Fruit fly (Drosophila melanogaster) whole organism, embryonic: ENCODE results near the gene CG13699.

Source experiments
- Abd-B ChIP-seq: fragments of 200-800 bp; sonication (Bioruptor generic); optimal IDR thresholded peaks from 2 replicates; lab custom pipeline; 2018; ENCODE audit warnings: missing biosample characterization, mild to moderate bottlenecking, missing genetic modification characterization, moderate library complexity
- CG11695 ChIP-seq: fragments of 200-800 bp; sonication (Bioruptor generic); IDR thresholded peaks from 3 replicates; pipeline ENCODE4 v1.3.6; 2022; ENCODE audit warnings: missing biosample characterization, missing genetic modification characterization
- CG12744 ChIP-seq: fragments of 200-800 bp; sonication (Bioruptor generic); optimal IDR thresholded peaks from 2 replicates; lab custom pipeline; 2016; ENCODE audit warnings: missing biosample characterization, missing genetic modification characterization
- CG14014 ChIP-seq: fragments of 200-800 bp; sonication (Bioruptor generic); IDR thresholded peaks from 2 replicates; pipeline ENCODE4 v1.3.6; 2022; ENCODE audit warnings: missing biosample characterization, missing genetic modification characterization
- CG15011 ChIP-seq: fragments of 200-800 bp; sonication (Bioruptor generic); optimal IDR thresholded peaks from 3 replicates; lab custom pipeline; 2018; ENCODE audit warnings: missing biosample characterization, mild to moderate bottlenecking, missing genetic modification characterization
- CG15073 ChIP-seq: fragments of 200-800 bp; sonication (Bioruptor generic); optimal IDR thresholded peaks from 2 replicates; lab custom pipeline; 2016; ENCODE audit warnings: missing biosample characterization, missing genetic modification characterization
- CG15514 ChIP-seq: fragments of 200-800 bp; sonication (Bioruptor generic); optimal IDR thresholded peaks from 3 replicates; lab custom pipeline; 2017; ENCODE audit warnings: missing biosample characterization, missing genetic modification characterization, mild to moderate bottlenecking, moderate library complexity, missing genetic modification reagents
- CG1647 ChIP-seq: fragments of 200-800 bp; sonication (Bioruptor generic); optimal IDR thresholded peaks from 3 replicates; lab custom pipeline; 2016; ENCODE audit warnings: missing biosample characterization, missing genetic modification characterization
- CG16815 ChIP-seq: fragments of 200-800 bp; sonication (Bioruptor generic); optimal IDR thresholded peaks from 3 replicates; lab custom pipeline; 2017; ENCODE audit warnings: missing biosample characterization, mild to moderate bottlenecking, missing genetic modification characterization
- CG17328 ChIP-seq: fragments of 200-800 bp; sonication (Bioruptor generic); IDR thresholded peaks from 2 replicates; pipeline ENCODE4 v1.3.6; 2022; ENCODE audit warnings: missing biosample characterization, missing genetic modification characterization
- CG18011 ChIP-seq: fragments of 200-800 bp; sonication (Bioruptor generic); optimal IDR thresholded peaks from 2 replicates; lab custom pipeline; 2017; ENCODE audit warnings: missing biosample characterization, missing genetic modification characterization, mild to moderate bottlenecking, moderate library complexity, missing genotype
- CG18262 ChIP-seq: fragments of 200-800 bp; optimal IDR thresholded peaks from 3 replicates; lab custom pipeline; 2019; ENCODE audit warnings: missing biosample characterization, mild to moderate bottlenecking, missing genetic modification characterization, moderate library complexity
- CG30020 ChIP-seq: fragments of 200-800 bp; optimal IDR thresholded peaks from 2 replicates; lab custom pipeline; 2019; ENCODE audit warnings: missing biosample characterization, mild to moderate bottlenecking, missing genetic modification characterization, moderate library complexity
- CG3407 ChIP-seq: fragments of 200-800 bp; sonication (Bioruptor generic); optimal IDR thresholded peaks from 2 replicates; lab custom pipeline; 2018; ENCODE audit warnings: missing biosample characterization, mild to moderate bottlenecking, missing genetic modification characterization
- CG4424 ChIP-seq: fragments of 200-800 bp; sonication (Bioruptor generic); optimal IDR thresholded peaks from 3 replicates; lab custom pipeline; 2016; ENCODE audit warnings: missing biosample characterization, missing genetic modification characterization
- CG7372 ChIP-seq: fragments of 200-800 bp; sonication (Bioruptor generic); IDR thresholded peaks from 2 replicates; pipeline ENCODE4 v1.3.6; 2022; ENCODE audit warnings: missing biosample characterization, missing genetic modification characterization
- CG7963 ChIP-seq: fragments of 200-800 bp; sonication (Bioruptor generic); IDR thresholded peaks from 3 replicates; pipeline ENCODE4 v1.3.6; 2022; ENCODE audit warnings: missing biosample characterization, missing genetic modification characterization; ENCODE audit not compliant: partially characterized antibody
- CHES-1-like ChIP-seq: fragments of 200-800 bp; sonication (Bioruptor generic); optimal IDR thresholded peaks from 2 replicates; lab custom pipeline; 2016; ENCODE audit warnings: missing biosample characterization, missing genetic modification characterization
- CoRest ChIP-seq: fragments of 200-800 bp; sonication (Bioruptor generic); optimal IDR thresholded peaks from 3 replicates; lab custom pipeline; 2018; ENCODE audit warnings: missing biosample characterization, mild to moderate bottlenecking, missing genetic modification characterization, moderate library complexity
- D19A ChIP-seq: fragments of 200-800 bp; optimal IDR thresholded peaks from 3 replicates; lab custom pipeline; 2019; ENCODE audit warnings: missing biosample characterization, mild to moderate bottlenecking, missing genetic modification characterization, moderate library complexity
- Dad ChIP-seq: fragments of 200-800 bp; sonication (Bioruptor generic); optimal IDR thresholded peaks from 3 replicates; lab custom pipeline; 2016; ENCODE audit warnings: missing biosample characterization, missing genetic modification characterization
- Doc2 ChIP-seq: fragments of 200-800 bp; sonication (Bioruptor generic); IDR thresholded peaks from 2 replicates; pipeline ENCODE4 v1.3.6; 2022; ENCODE audit warnings: missing biosample characterization, missing genetic modification characterization
- Eip74EF ChIP-seq, 2 experiments: fragments of 200-800 bp in 1 of 2; fragments of >200 bp in 1 of 2; sonication (Bioruptor generic) in 1 of 2; optimal IDR thresholded peaks; 2 replicates each; lab custom pipeline; 2017 to 2019; ENCODE audit warnings: missing biosample characterization in 2 of 2, missing genetic modification characterization in 2 of 2, mild to moderate bottlenecking in 1 of 2, moderate library complexity in 1 of 2
- Fer1 ChIP-seq: fragments of 200-800 bp; sonication (Bioruptor generic); optimal IDR thresholded peaks from 2 replicates; lab custom pipeline; 2017; ENCODE audit warnings: missing biosample characterization, mild to moderate bottlenecking, missing genetic modification characterization
- GATAe ChIP-seq: fragments of 200-800 bp; sonication (Bioruptor generic); conservative IDR thresholded peaks from 2 replicates; pipeline ENCODE4 v1.3.6; 2022; ENCODE audit warnings: missing biosample characterization, missing genetic modification characterization
- HmgZ ChIP-seq: fragments of 200-800 bp; sonication (Bioruptor generic); optimal IDR thresholded peaks from 2 replicates; lab custom pipeline; 2018; ENCODE audit warnings: missing biosample characterization, mild to moderate bottlenecking, missing genetic modification characterization
- Hr51 ChIP-seq, 2 experiments: fragments of 200-800 bp; sonication (Bioruptor generic); optimal IDR thresholded peaks; 2 replicates in 1 of 2; 3 replicates in 1 of 2; lab custom pipeline; 2016 to 2018; ENCODE audit warnings: missing biosample characterization in 2 of 2, missing genetic modification characterization in 2 of 2, mild to moderate bottlenecking in 1 of 2, moderate library complexity in 1 of 2
- Lhr ChIP-seq: fragments of 200-800 bp; sonication (Bioruptor generic); optimal IDR thresholded peaks from 3 replicates; lab custom pipeline; 2017; ENCODE audit warnings: mild to moderate bottlenecking, missing biosample characterization, missing genetic modification reagents, missing genetic modification characterization
- Mrtf ChIP-seq: fragments of 200-800 bp; sonication (Bioruptor generic); IDR thresholded peaks from 3 replicates; pipeline ENCODE4 v1.3.6; 2022; ENCODE audit warnings: missing biosample characterization, missing genetic modification characterization
- NC2α ChIP-seq: fragments of 200-800 bp; sonication (Bioruptor generic); optimal IDR thresholded peaks from 2 replicates; lab custom pipeline; 2016; ENCODE audit warnings: missing biosample characterization, missing genetic modification characterization
- NfI ChIP-seq: fragments of 200-800 bp; sonication (Bioruptor generic); optimal IDR thresholded peaks from 3 replicates; lab custom pipeline; 2018; ENCODE audit warnings: missing biosample characterization, mild to moderate bottlenecking, missing genetic modification characterization, moderate library complexity
- Oli ChIP-seq: fragments of 200-800 bp; sonication (Bioruptor generic); optimal IDR thresholded peaks from 2 replicates; lab custom pipeline; 2018; ENCODE audit warnings: missing biosample characterization, mild to moderate bottlenecking, missing genetic modification characterization, moderate library complexity
- Ravus ChIP-seq: fragments of 200-800 bp; sonication (Bioruptor generic); IDR thresholded peaks from 2 replicates; pipeline ENCODE4 v1.3.6; 2022; ENCODE audit warnings: missing biosample characterization, missing genetic modification characterization
- Sin3A ChIP-seq: fragments of >200 bp; optimal IDR thresholded peaks from 2 replicates; lab custom pipeline; 2018
- Sox102F ChIP-seq: fragments of 200-800 bp; sonication (Bioruptor generic); optimal IDR thresholded peaks from 2 replicates; lab custom pipeline; 2018; ENCODE audit warnings: missing biosample characterization, mild to moderate bottlenecking, missing genetic modification characterization, moderate library complexity
- aop ChIP-seq: fragments of 200-800 bp; sonication (Bioruptor generic); IDR thresholded peaks from 2 replicates; pipeline ENCODE4 v1.3.6; 2022; ENCODE audit warnings: missing biosample characterization, missing genetic modification characterization
- cwo ChIP-seq: fragments of 200-800 bp; sonication (Bioruptor generic); optimal IDR thresholded peaks from 3 replicates; lab custom pipeline; 2017; ENCODE audit warnings: missing biosample characterization, missing genetic modification characterization, mild to moderate bottlenecking, moderate library complexity, missing genetic modification reagents
- eyg ChIP-seq: fragments of 200-800 bp; sonication (Bioruptor generic); optimal IDR thresholded peaks from 3 replicates; lab custom pipeline; 2016; ENCODE audit warnings: missing biosample characterization, missing genetic modification characterization
- ind ChIP-seq: fragments of 200-800 bp; sonication (Bioruptor generic); optimal IDR thresholded peaks from 3 replicates; lab custom pipeline; 2016; ENCODE audit warnings: missing biosample characterization, missing genetic modification characterization
- maf-S ChIP-seq: fragments of 200-800 bp; sonication (Bioruptor generic); optimal IDR thresholded peaks from 2 replicates; lab custom pipeline; 2016; ENCODE audit warnings: missing biosample characterization, missing genetic modification characterization
- mirr ChIP-seq: fragments of 200-800 bp; sonication (Bioruptor generic); optimal IDR thresholded peaks from 3 replicates; lab custom pipeline; 2018; ENCODE audit warnings: missing biosample characterization, mild to moderate bottlenecking, missing genetic modification characterization
- pho ChIP-seq: fragments of 200-800 bp; sonication (Bioruptor generic); optimal IDR thresholded peaks from 2 replicates; lab custom pipeline; 2016; ENCODE audit warnings: missing biosample characterization, missing genetic modification characterization
- row ChIP-seq: fragments of 200-800 bp; sonication (Bioruptor generic); IDR thresholded peaks from 3 replicates; pipeline ENCODE4 v1.3.6; 2022; ENCODE audit warnings: missing biosample characterization, missing genetic modification characterization
- sens-2 ChIP-seq: fragments of 200-800 bp; sonication (Bioruptor generic); IDR thresholded peaks from 2 replicates; pipeline ENCODE4 v1.3.6; 2022; ENCODE audit warnings: missing biosample characterization, missing genetic modification characterization
- shn ChIP-seq: fragments of 200-800 bp; sonication (Bioruptor generic); optimal IDR thresholded peaks from 3 replicates; lab custom pipeline; 2016; ENCODE audit warnings: missing biosample characterization, missing genetic modification characterization
- slbo ChIP-seq: fragments of 200-800 bp; sonication (Bioruptor generic); IDR thresholded peaks from 2 replicates; pipeline ENCODE4 v1.3.6; 2022; ENCODE audit warnings: missing biosample characterization, missing genetic modification characterization
- slp2 ChIP-seq: fragments of 200-800 bp; sonication (Bioruptor generic); optimal IDR thresholded peaks from 2 replicates; lab custom pipeline; 2016; ENCODE audit warnings: missing biosample characterization, missing genetic modification characterization
- ssp ChIP-seq: fragments of 200-800 bp; sonication (Bioruptor generic); IDR thresholded peaks from 2 replicates; pipeline ENCODE4 v1.3.6; 2022; ENCODE audit warnings: missing biosample characterization, missing genetic modification characterization
- ttk ChIP-seq: fragments of 200-800 bp; sonication (Bioruptor generic); IDR thresholded peaks from 2 replicates; pipeline ENCODE4 v2.1.2; 2022; ENCODE audit warnings: missing biosample characterization, missing genetic modification characterization
- zen2 ChIP-seq: fragments of 200-800 bp; sonication (Bioruptor generic); IDR thresholded peaks from 3 replicates; pipeline ENCODE4 v1.3.6; 2022; ENCODE audit warnings: missing biosample characterization, missing genetic modification characterization; ENCODE audit not compliant: partially characterized antibody

Gene CG13699

DNA sequence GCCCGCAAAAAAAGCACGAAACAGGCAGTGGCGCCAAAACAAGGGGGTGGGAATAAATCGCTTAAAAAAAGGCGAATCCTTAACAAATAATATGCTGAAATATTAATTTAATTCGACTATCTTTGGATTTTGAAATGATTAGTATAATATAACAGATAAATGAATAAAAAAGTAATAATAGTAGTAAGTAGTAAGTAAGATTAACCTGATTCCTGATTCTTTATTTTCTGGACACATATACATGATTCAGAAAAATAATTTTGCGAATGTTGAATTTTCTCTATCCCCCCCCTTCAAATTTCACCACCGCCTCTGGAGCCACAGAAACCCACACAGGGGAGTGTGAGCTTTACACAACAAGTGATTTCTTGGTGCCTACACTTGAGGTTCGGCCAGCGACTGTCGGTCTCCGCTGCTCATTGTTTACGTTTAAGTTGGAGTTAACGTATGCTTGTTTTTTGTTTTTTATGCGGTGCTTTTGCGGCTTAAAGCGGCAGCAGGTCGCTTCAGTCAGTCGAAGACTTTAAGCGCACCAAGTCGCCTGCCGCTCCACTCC is 13.8 kb downstream of the CG13699 start, which contains the start of gene CG7330 (continued):
- TF ChIP-seq slp2 (GFP tag; lab: Kevin White, UChicago) (peak; percentile 14), Lhr (GFP tag; lab: Kevin White, UChicago) (peak; percentile 55), CG16815 (GFP tag; lab: Kevin White, UChicago) (peak; percentile 70), HmgZ (tag; lab: Kevin White, UChicago) (peak; percentile 93), maf-S (GFP tag; lab: Kevin White, UChicago) (no peak), ssp (GFP tag; lab: Robert Waterston, UW) (peak; percentile 81; the same call in 1 of the 2 replicates), CG17328 (GFP tag; lab: Robert Waterston, UW) (peak; percentile 72), slbo (GFP tag; lab: Robert Waterston, UW) (peak; percentile 86), cwo (GFP tag; lab: Kevin White, UChicago) (peak; percentile 92), CG15514 (GFP tag; lab: Kevin White, UChicago) (peak; percentile 79), Sin3A (no peak), zen2 (GFP tag; lab: Robert Waterston, UW) (no peak), Ravus (GFP tag; lab: Robert Waterston, UW) (peak; percentile 54), CG7963 (GFP tag; lab: Robert Waterston, UW) (no peak), Fer1 (GFP tag; lab: Kevin White, UChicago) (peak; percentile 95), mirr (GFP tag; lab: Kevin White, UChicago) (peak; percentile 43), Hr51 (GFP tag; optimal IDR thresholded peaks at IDR 0.05; lab: Kevin White, UChicago) (peak; percentile 39 to 99), ind (peak; percentile 94), eyg (GFP tag; lab: Kevin White, UChicago) (no peak), Dad (peak; percentile 46), NfI (GFP tag; lab: Kevin White, UChicago) (peak; percentile 86), pho (GFP tag; lab: Kevin White, UChicago) (peak; percentile 55), shn (GFP tag; lab: Kevin White, UChicago) (peak; percentile 24), Eip74EF (GFP tag; optimal IDR thresholded peaks at IDR 0.05; lab: Kevin White, UChicago) (peak in 1 of 2 experiments; percentile 95), CG11695 (GFP tag; lab: Robert Waterston, UW) (peak; percentile 94), Sox102F (GFP tag; lab: Kevin White, UChicago) (peak; percentile 98), CG14014 (GFP tag; lab: Robert Waterston, UW) (peak; percentile 88; the same call in 1 of the 2 replicates), Abd-B (peak; percentile 92), CG30020 (tag; lab: Kevin White, UChicago) (peak; percentile 66), row (GFP tag; lab: Robert Waterston, UW) (peak; percentile 85), Oli (tag; lab: Kevin White, UChicago) (peak; percentile 97), CG4424 (GFP tag; lab: Kevin White, UChicago) (peak; percentile 90), D19A (tag; lab: Kevin White, UChicago) (peak; percentile 89), NC2α (GFP tag; lab: Kevin White, UChicago) (no peak), CG3407 (GFP tag; lab: Kevin White, UChicago) (peak; percentile 83), sens-2 (GFP tag; lab: Robert Waterston, UW) (peak; percentile 24; the same call in 1 of the 2 replicates), GATAe (GFP tag; lab: Robert Waterston, UW) (no peak; the same call in 1 of the 2 replicates), CG15073 (GFP tag; lab: Kevin White, UChicago) (no peak), ttk (GFP tag; lab: Robert Waterston, UW) (peak; percentile 91), Mrtf (GFP tag; lab: Robert Waterston, UW) (peak; percentile 72), CG1647 (GFP tag; lab: Kevin White, UChicago) (peak; percentile 36), CG7372 (peak; percentile 85; the same call in 1 of the 2 replicates), CG12744 (GFP tag; lab: Kevin White, UChicago) (no peak), CoRest (tag; lab: Kevin White, UChicago) (peak; percentile 97), CG15011 (GFP tag; lab: Kevin White, UChicago) (peak; percentile 90), CG18011 (GFP tag; lab: Kevin White, UChicago) (peak; percentile 80), CHES-1-like (peak; percentile 57), Doc2 (GFP tag; lab: Robert Waterston, UW) (peak; percentile 21; the same call in 1 of the 2 replicates), CG18262 (tag; lab: Kevin White, UChicago) (peak; percentile 91), aop (GFP tag; lab: Robert Waterston, UW) (0 out of 2 replicates have a peak, but pooled peaks have one; percentile 11)
